Worm (Caenorhabditis elegans): ENCODE measurements around the gene F56A8.5.
A peak's percentile ranks its signal among the peaks of the same experiment; 100 is the strongest.

Gene F56A8.5

ce11 chrIII:13301983-13302382 lies 36.3 kb downstream of the F56A8.5 start:
- TF ChIP-seq alr-1 (tag; optimal IDR thresholded peaks at IDR 0.05; ENCODE audit: borderline replicate concordance) = no peak
- no peak for TF ChIP-seq elt-2 (tag; optimal IDR thresholded peaks at IDR 0.05)

- no peak for TF ChIP-seq efl-1 (optimal IDR thresholded peaks at IDR 0.05)
- TF ChIP-seq efl-1 (GFP tag; optimal IDR thresholded peaks at IDR 0.05 in 1 of 2) = peak in 1 of 2 experiments; percentile 74
- TF ChIP-seq ceh-82 (tag; optimal IDR thresholded peaks at IDR 0.05) = no peak
These were observed 36.9 kb downstream of the F56A8.5 start for ce11 chrIII:13302578-13302977.

- TF ChIP-seq hpl-2 (GFP tag; optimal IDR thresholded peaks at IDR 0.05) = no peak
- no peak for TF ChIP-seq pqm-1 (tag; optimal IDR thresholded peaks at IDR 0.05)
- no peak for TF ChIP-seq nhr-12 (tag; optimal IDR thresholded peaks at IDR 0.05)
- no peak for TF ChIP-seq Y116A8C.19 (tag; optimal IDR thresholded peaks at IDR 0.05; ENCODE audit: borderline replicate concordance)
- no peak for TF ChIP-seq xbp-1 (tag; optimal IDR thresholded peaks at IDR 0.05)
- TF ChIP-seq mep-1 (tag; optimal IDR thresholded peaks at IDR 0.05) = no peak
- TF ChIP-seq lin-39 (tag; optimal IDR thresholded peaks at IDR 0.05) = no peak
- TF ChIP-seq elt-3 (tag; optimal IDR thresholded peaks at IDR 0.05) = no peak
- TF ChIP-seq C16A3.4 (tag; optimal IDR thresholded peaks at IDR 0.05) = no peak
- TF ChIP-seq nhr-19 (GFP tag; conservative IDR thresholded peaks at IDR 0.05) = no peak
- no peak for TF ChIP-seq nhr-28 (tag; optimal IDR thresholded peaks at IDR 0.05)
- TF ChIP-seq fkh-10 (GFP tag; optimal IDR thresholded peaks at IDR 0.05) = no peak
- TF ChIP-seq tbx-2 (tag; optimal IDR thresholded peaks at IDR 0.05) = no peak
- no peak for TF ChIP-seq C34B4.2 (tag; optimal IDR thresholded peaks at IDR 0.05)
These were observed 39.9 kb downstream of the F56A8.5 start for ce11 chrIII:13305537-13305936.

ce11 chrIII:13307107-13307506 lies 41.4 kb downstream of the F56A8.5 start, which contains the start of the genes klp-19 and slc-36.1:
Gene klp-19, minus strand, starts transcription at chrIII:13307259.
Gene slc-36.1, plus strand, starts transcription at chrIII:13307502.
- TF ChIP-seq ztf-4 (tag; optimal IDR thresholded peaks at IDR 0.05) (no peak), nhr-20 (tag; optimal IDR thresholded peaks at IDR 0.05) (peak; percentile 32), nhr-77 (tag; optimal IDR thresholded peaks at IDR 0.05) (no peak), pqm-1 (tag; optimal IDR thresholded peaks at IDR 0.05) (no peak), vab-15 (tag; optimal IDR thresholded peaks at IDR 0.05) (no peak), unc-30 (tag; optimal IDR thresholded peaks at IDR 0.05) (no peak), skn-1 (tag; optimal IDR thresholded peaks at IDR 0.05) (peak; percentile 31), dpl-1 (GFP tag; optimal IDR thresholded peaks at IDR 0.05) (peak; percentile 83 to 88 (median 84)), nhr-28 (tag; optimal IDR thresholded peaks at IDR 0.05) (no peak), sup-37 (GFP tag; optimal IDR thresholded peaks at IDR 0.05) (no peak), dsc-1 (tag; optimal IDR thresholded peaks at IDR 0.05) (peak; percentile 42), lin-13 (GFP tag; optimal IDR thresholded peaks at IDR 0.05) (peak; percentile 12), ets-5 (GFP tag; IDR thresholded peaks at IDR 0.05) (no peak), ceh-88 (GFP tag; IDR thresholded peaks at IDR 0.05) (no peak), efl-3 (GFP tag; optimal IDR thresholded peaks at IDR 0.05) (no peak), hpl-2 (GFP tag; optimal IDR thresholded peaks at IDR 0.05) (no peak), lir-3 (tag; optimal IDR thresholded peaks at IDR 0.05; ENCODE audit: poor library complexity) (no peak), ceh-90 (tag; optimal IDR thresholded peaks at IDR 0.05) (no peak), ceh-63 (GFP tag; optimal IDR thresholded peaks at IDR 0.05) (no peak), fkh-10 (GFP tag; optimal IDR thresholded peaks at IDR 0.05) (no peak), egl-13 (tag; optimal IDR thresholded peaks at IDR 0.05) (no peak), aly-2 (tag; optimal IDR thresholded peaks at IDR 0.05) (no peak), rnt-1 (tag; optimal IDR thresholded peaks at IDR 0.05) (no peak), unc-98 (GFP tag; IDR thresholded peaks at IDR 0.05) (no peak), snu-23 (GFP tag; optimal IDR thresholded peaks at IDR 0.05) (peak; percentile 66), jun-1 (tag; optimal IDR thresholded peaks at IDR 0.05) (no peak), elt-2 (tag; optimal IDR thresholded peaks at IDR 0.05) (no peak), egl-27 (tag; optimal IDR thresholded peaks at IDR 0.05) (no peak), irx-1 (tag; optimal IDR thresholded peaks at IDR 0.05) (peak; percentile 38), ceh-8 (GFP tag; optimal IDR thresholded peaks at IDR 0.05) (no peak), lin-14 (GFP tag; optimal IDR thresholded peaks at IDR 0.05) (no peak), tlp-1 (tag; optimal IDR thresholded peaks at IDR 0.05) (no peak), zip-4 (GFP tag; optimal IDR thresholded peaks at IDR 0.05) (no peak), mep-1 (tag; optimal IDR thresholded peaks at IDR 0.05) (peak; percentile 74), C16A3.4 (tag; optimal IDR thresholded peaks at IDR 0.05) (no peak), tbx-2 (tag; optimal IDR thresholded peaks at IDR 0.05) (peak; percentile 35), alr-1 (tag; optimal IDR thresholded peaks at IDR 0.05; ENCODE audit: borderline replicate concordance) (no peak)
